Worm (Caenorhabditis elegans) whole organism, L1 larva: Measurements from ENCODE around the gene ppfr-4.

Experiments used
- aly-2 ChIP-seq: fragments of 150-350 bp; optimal IDR thresholded peaks from 2 replicates; lab custom pipeline; 2014; ENCODE audit warnings: missing biosample characterization, missing genetic modification characterization
- lin-13 ChIP-seq: fragments of 150-350 bp; optimal IDR thresholded peaks from 2 replicates; lab custom pipeline; 2014; ENCODE audit warnings: missing biosample characterization, missing genetic modification reagents, missing genetic modification characterization
- lin-14 ChIP-seq: fragments of 200-800 bp; sonication (Bioruptor generic); optimal IDR thresholded peaks from 2 replicates; lab custom pipeline; 2018; ENCODE audit warnings: mild to moderate bottlenecking, missing genetic modification characterization, moderate library complexity, missing compliant biosample characterization
- lin-35 ChIP-seq, 2 experiments: fragments of 150-350 bp; optimal IDR thresholded peaks; 2 replicates each; lab custom pipeline; 2014; ENCODE audit warnings: missing biosample characterization in 2 of 2, missing genetic modification characterization in 2 of 2, missing genetic modification reagents in 2 of 2
- mdl-1 ChIP-seq, 2 experiments: fragments of 150-350 bp; optimal IDR thresholded peaks; 2 replicates each; lab custom pipeline; 2014 to 2017; ENCODE audit warnings: missing biosample characterization in 2 of 2, missing genetic modification characterization in 2 of 2, inconsistent platforms in 1 of 2
- nhr-77 ChIP-seq: fragments of 150-350 bp; optimal IDR thresholded peaks from 2 replicates; lab custom pipeline; 2014; ENCODE audit warnings: missing biosample characterization, missing genetic modification characterization
- rnt-1 ChIP-seq: sonication (generic microtip); optimal IDR thresholded peaks from 2 replicates; lab custom pipeline; 2016; ENCODE audit warnings: mild to moderate bottlenecking, missing genetic modification characterization, moderate library complexity, missing compliant biosample characterization
- unc-98 ChIP-seq: fragments of 200-800 bp; sonication (Bioruptor generic); IDR thresholded peaks from 2 replicates; pipeline ENCODE4 v1.3.6; 2022; ENCODE audit warnings: missing genetic modification characterization, missing compliant biosample characterization
- ztf-11 ChIP-seq, 2 experiments: sonication (generic microtip); optimal IDR thresholded peaks; 2 replicates each; lab custom pipeline; 2016 to 2017; ENCODE audit warnings: missing genetic modification characterization in 2 of 2, missing biosample characterization in 1 of 2, missing compliant biosample characterization in 1 of 2

DNA sequence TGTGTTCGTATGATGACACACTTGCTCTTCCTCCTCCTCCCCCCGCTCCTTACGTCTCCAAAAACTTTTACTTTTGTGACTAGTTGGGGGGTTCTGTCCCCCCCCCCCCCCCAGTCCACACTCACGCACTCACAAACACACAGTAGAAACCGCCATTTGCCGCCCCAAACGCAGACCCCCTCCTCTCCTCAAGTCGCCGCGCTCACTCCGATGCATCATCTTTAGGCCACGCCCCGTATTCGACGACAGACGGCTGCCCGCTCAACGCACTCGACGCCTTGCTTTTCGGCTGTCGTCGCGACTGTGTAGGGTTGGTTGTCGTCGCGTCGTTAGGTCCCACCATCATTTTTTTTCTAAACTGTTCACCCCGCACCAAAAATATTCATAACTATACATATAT is 16.4 kb downstream of the ppfr-4 start, which contains the start of gene zmp-2:
- no peak for TF ChIP-seq lin-13
- TF ChIP-seq lin-14 (GFP tag; lab: Kevin White, UChicago), result no peak
- TF ChIP-seq nhr-77 (tag; lab: Kevin White, UChicago), result no peak
- no peak for TF ChIP-seq ztf-11 (tag; optimal IDR thresholded peaks at IDR 0.05; lab: Kevin White, UChicago)
- TF ChIP-seq mdl-1 (tag; optimal IDR thresholded peaks at IDR 0.05; lab: Kevin White, UChicago), result no peak
- TF ChIP-seq aly-2, result no peak
- no peak for TF ChIP-seq lin-35 (GFP tag; optimal IDR thresholded peaks at IDR 0.05; lab: Kevin White, UChicago)
- TF ChIP-seq unc-98 (GFP tag; lab: Robert Waterston, UW), result no peak
- TF ChIP-seq rnt-1 (tag; lab: Kevin White, UChicago), result no peak
